Worm (Caenorhabditis elegans) whole organism, young adult: Measurements from ENCODE around the gene D1014.5.

Source experiments
- F49E8.2 ChIP-seq: sonication (generic microtip); optimal IDR thresholded peaks from 3 replicates; lab custom pipeline; 2017; ENCODE audit warnings: missing genetic modification characterization, mild to moderate bottlenecking, missing compliant biosample characterization, antibody characterized with exemption, moderate library complexity; ENCODE audit not compliant: insufficient read depth
- ama-1 ChIP-seq, 3 experiments: fragments of 150-350 bp in 1 of 3; sonication (generic microtip) in 2 of 3; optimal IDR thresholded peaks; 2 replicates each; lab custom pipeline; 2014 to 2018; ENCODE audit warnings: missing biosample characterization in 2 of 3, missing genetic modification characterization in 2 of 3, missing genetic modification reagents in 2 of 3
- athp-1 ChIP-seq: sonication (generic microtip); optimal IDR thresholded peaks from 2 replicates; lab custom pipeline; 2017; ENCODE audit warnings: mild to moderate bottlenecking, missing genetic modification characterization, missing compliant biosample characterization
- ceh-100 ChIP-seq: fragments of 200-800 bp; sonication (Bioruptor generic); IDR thresholded peaks from 2 replicates; pipeline ENCODE4 v1.3.6; 2022; ENCODE audit warnings: missing genetic modification reagents, missing genetic modification characterization, missing compliant biosample characterization
- lsl-1 ChIP-seq: fragments of 200-800 bp; sonication (Bioruptor generic); optimal IDR thresholded peaks from 2 replicates; lab custom pipeline; 2018; ENCODE audit warnings: mild to moderate bottlenecking, missing genetic modification characterization, moderate library complexity, missing compliant biosample characterization
- rpc-1 ChIP-seq, 2 experiments: fragments of 150-350 bp in 1 of 2; sonication (generic microtip) in 1 of 2; optimal IDR thresholded peaks; 2 replicates each; lab custom pipeline; 2014 to 2018; ENCODE audit warnings: missing biosample characterization in 1 of 2, missing genetic modification characterization in 1 of 2, missing genetic modification reagents in 1 of 2, missing genotype in 1 of 2
- unc-62 ChIP-seq: fragments of 150-350 bp; optimal IDR thresholded peaks from 2 replicates; lab custom pipeline; 2014; ENCODE audit warnings: missing biosample characterization, missing genetic modification reagents, missing genetic modification characterization
- xnd-1 ChIP-seq: sonication (generic microtip); optimal IDR thresholded peaks from 2 replicates; lab custom pipeline; 2016; ENCODE audit warnings: missing genotype, missing genetic modification reagents, missing genetic modification characterization, missing compliant biosample characterization
- ztf-22 ChIP-seq: fragments of 200-800 bp; sonication (Bioruptor generic); optimal IDR thresholded peaks from 2 replicates; lab custom pipeline; 2018; ENCODE audit warnings: mild to moderate bottlenecking, missing genetic modification characterization, moderate library complexity, missing compliant biosample characterization
- ztf-28 ChIP-seq: fragments of 200-800 bp; sonication (Bioruptor generic); IDR thresholded peaks from 2 replicates; pipeline ENCODE4 v1.3.6; 2022; ENCODE audit warnings: missing genetic modification reagents, missing genetic modification characterization, missing compliant biosample characterization

ce11 chrV:8120868-8121267 lies 2.6 kb upstream of the D1014.5 start, which contains the start of gene D1014.6:
- no peak for TF ChIP-seq F49E8.2 (tag; lab: Kevin White, UChicago)
- TF ChIP-seq ceh-100: no peak
- no peak for TF ChIP-seq ztf-22 (GFP tag; lab: Kevin White, UChicago)
- no peak for TF ChIP-seq ztf-28 (GFP tag; lab: Robert Waterston, UW)
- TF ChIP-seq rpc-1 (optimal IDR thresholded peaks at IDR 0.05; lab: Kevin White, UChicago): no peak
- no peak for TF ChIP-seq rpc-1 (tag; optimal IDR thresholded peaks at IDR 0.05; lab: Kevin White, UChicago)
- no peak for TF ChIP-seq ama-1 (optimal IDR thresholded peaks at IDR 0.05; lab: Kevin White, UChicago)
- no peak for TF ChIP-seq ama-1 (GFP tag; optimal IDR thresholded peaks at IDR 0.05; lab: Kevin White, UChicago)
- TF ChIP-seq xnd-1 (tag; lab: Kevin White, UChicago): no peak
- no peak for TF ChIP-seq unc-62 (GFP tag; lab: Kevin White, UChicago)
- no peak for TF ChIP-seq athp-1 (tag; lab: Kevin White, UChicago)
- TF ChIP-seq lsl-1 (GFP tag; lab: Kevin White, UChicago): no peak
